Worm (Caenorhabditis elegans): Measurements from ENCODE around the gene F07F6.4.

The F07F6.4 gene

ce11 chrII:5447381-5447780, 18.0 kb upstream of the F07F6.4 start, which contains the start of gene cex-1 (continued):
- TF ChIP-seq let-526 (GFP tag; IDR thresholded peaks at IDR 0.05), result no peak

- no peak for TF ChIP-seq ceh-58 (GFP tag; IDR thresholded peaks at IDR 0.05)
- TF ChIP-seq ets-4 (GFP tag; optimal IDR thresholded peaks at IDR 0.05), result no peak
- TF ChIP-seq lin-40 (tag; optimal IDR thresholded peaks at IDR 0.05), result no peak
- TF ChIP-seq F49E8.2 (tag; optimal IDR thresholded peaks at IDR 0.05; ENCODE audit: insufficient read depth), result no peak
- TF ChIP-seq nhr-90 (tag; optimal IDR thresholded peaks at IDR 0.05), result no peak
- no peak for TF ChIP-seq F57A8.1 (GFP tag; optimal IDR thresholded peaks at IDR 0.05)
- TF ChIP-seq unc-130 (GFP tag; optimal IDR thresholded peaks at IDR 0.05), result no peak
- no peak for TF ChIP-seq Y56A3A.18 (GFP tag; IDR thresholded peaks at IDR 0.05)
- no peak for TF ChIP-seq repo-1 (tag; optimal IDR thresholded peaks at IDR 0.05)
- TF ChIP-seq snpc-3.4 (tag; optimal IDR thresholded peaks at IDR 0.05), result no peak
- TF ChIP-seq attf-6 (GFP tag; IDR thresholded peaks at IDR 0.05), result no peak
- TF ChIP-seq snpc-4 (GFP tag; optimal IDR thresholded peaks at IDR 0.05), result no peak
- TF ChIP-seq snpc-4 (tag; optimal IDR thresholded peaks at IDR 0.05), result no peak
- no peak for TF ChIP-seq egrh-3 (GFP tag; IDR thresholded peaks at IDR 0.05)
- TF ChIP-seq ztf-3 (GFP tag; optimal IDR thresholded peaks at IDR 0.05), result no peak
- no peak for TF ChIP-seq snpc-1.1 (tag; optimal IDR thresholded peaks at IDR 0.05; ENCODE audit: insufficient read depth)
Observed at ce11 chrII:5446506-5446905, 17.1 kb upstream of the F07F6.4 start, which contains the start of gene nmr-1. Gene nmr-1, minus strand, starts transcription at chrII:5446606.

DNA sequence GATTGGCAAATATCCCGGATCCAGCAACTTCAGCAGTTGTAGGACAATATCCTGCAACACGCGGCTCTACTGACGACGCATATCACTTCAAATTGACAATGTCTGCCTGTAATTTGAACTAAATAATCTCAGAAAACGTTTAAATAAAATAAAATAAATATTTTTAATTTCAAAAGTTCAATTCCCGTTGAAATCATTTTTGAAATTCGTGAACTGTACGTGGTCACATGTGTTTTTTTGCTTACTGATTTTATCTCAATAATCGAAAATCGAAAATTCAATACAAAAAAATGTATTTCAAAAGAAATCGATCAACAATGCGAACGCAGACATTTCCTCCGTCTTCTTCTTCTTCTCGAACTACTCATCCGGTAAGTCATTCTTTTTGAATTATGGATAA, 8.2 kb upstream of the F07F6.4 start, which contains the start of gene F07F6.1:
TSS of gene F07F6.1 (plus strand) at position 301 of the 400 bp plus-strand sequence.
- no peak for TF ChIP-seq snpc-4 (GFP tag; optimal IDR thresholded peaks at IDR 0.05)
- no peak for TF ChIP-seq snpc-4 (tag; optimal IDR thresholded peaks at IDR 0.05)
- TF ChIP-seq egl-44 (GFP tag; IDR thresholded peaks at IDR 0.05), result no peak
- no peak for TF ChIP-seq tlf-1 (GFP tag; optimal IDR thresholded peaks at IDR 0.05)
- TF ChIP-seq nhr-90 (tag; optimal IDR thresholded peaks at IDR 0.05), result no peak
- no peak for TF ChIP-seq nfya-2 (GFP tag; IDR thresholded peaks at IDR 0.05)
- no peak for TF ChIP-seq sptf-2 (GFP tag; optimal IDR thresholded peaks at IDR 0.05)

DNA sequence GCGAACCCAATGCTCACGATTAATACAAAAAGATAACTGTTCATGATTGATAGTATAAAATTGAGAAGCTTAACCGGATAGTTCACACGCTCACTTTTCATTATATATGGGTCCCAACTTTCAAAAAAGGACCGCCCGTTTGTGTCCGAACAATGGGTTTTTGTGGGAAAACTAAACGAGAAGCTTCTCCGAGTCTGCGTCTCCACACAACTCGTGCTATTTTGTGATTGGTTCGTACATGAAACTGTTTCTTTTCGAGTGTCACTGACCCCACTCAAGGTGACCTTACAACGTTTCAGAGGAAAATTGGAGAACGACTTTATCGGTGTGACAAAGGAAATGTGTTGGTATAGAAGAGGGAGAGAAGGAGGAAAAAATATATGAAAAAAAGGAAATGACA, 7.5 kb upstream of the F07F6.4 start, which contains the start of gene dct-5:
TSS of gene dct-5 (minus strand) at position 101 of the 400 bp plus-strand sequence.
- TF ChIP-seq ztf-18 (tag; optimal IDR thresholded peaks at IDR 0.05) (no peak), T26A5.8 (tag; optimal IDR thresholded peaks at IDR 0.05) (no peak), athp-1 (tag; optimal IDR thresholded peaks at IDR 0.05) (no peak), let-526 (GFP tag; IDR thresholded peaks at IDR 0.05) (no peak)

- no peak for TF ChIP-seq lin-35 (GFP tag; optimal IDR thresholded peaks at IDR 0.05)
- TF ChIP-seq him-1 (tag; optimal IDR thresholded peaks at IDR 0.05), result no peak
- TF ChIP-seq C06A6.2 (GFP tag; conservative IDR thresholded peaks at IDR 0.05), result no peak
- no peak for TF ChIP-seq egrh-3 (GFP tag; IDR thresholded peaks at IDR 0.05)
- TF ChIP-seq F37B4.10 (GFP tag; IDR thresholded peaks at IDR 0.05), result no peak
- TF ChIP-seq hmg-20 (GFP tag; IDR thresholded peaks at IDR 0.05), result no peak
- no peak for TF ChIP-seq B0019.2 (GFP tag; conservative IDR thresholded peaks at IDR 0.05)
- TF ChIP-seq pbrm-1 (GFP tag; IDR thresholded peaks at IDR 0.05), result no peak
- no peak for TF ChIP-seq F57A8.1 (GFP tag; optimal IDR thresholded peaks at IDR 0.05)
- no peak for TF ChIP-seq mel-28 (tag; optimal IDR thresholded peaks at IDR 0.05; ENCODE audit: borderline replicate concordance)
- no peak for TF ChIP-seq atf-7 (tag; optimal IDR thresholded peaks at IDR 0.05)
Observed at ce11 chrII:5433069-5433468, 3.7 kb upstream of the F07F6.4 start, which contains the start of gene srx-114. Gene srx-114, minus strand, starts transcription at chrII:5433169.
